Fruit fly (Drosophila melanogaster) Kc167 (cell line): Measurements from ENCODE around the gene CG8534.

Experiments
- Myc ChIP-seq: fragments of >200 bp; optimal IDR thresholded peaks from 2 replicates; lab custom pipeline; 2017; ENCODE audit warnings: missing external identifiers
- Sin3A ChIP-seq: fragments of >200 bp; optimal IDR thresholded peaks from 2 replicates; lab custom pipeline; 2018; ENCODE audit warnings: missing external identifiers
- psq ChIP-seq: fragments of >200 bp; optimal IDR thresholded peaks from 2 replicates; lab custom pipeline; 2017; ENCODE audit warnings: missing external identifiers

- no peak for TF ChIP-seq psq
- no peak for TF ChIP-seq Myc (lab: Kevin White, UChicago)
- no peak for TF ChIP-seq Sin3A (lab: Kevin White, UChicago)
These were observed 29.2 kb upstream of the CG8534 start for dm6 chr3R:9783240-9783917.
